Fruit fly (Drosophila melanogaster): Measurements from ENCODE around the gene Ulp1.

Ulp1 gene

dm6 chrX:19220415-19220814, 12.4 kb upstream of the Ulp1 start, which contains the start of gene CG7884:
TSS of gene CG7884 (plus strand) at chrX:19220622.
- TF ChIP-seq ranshi (GFP tag; IDR thresholded peaks at IDR 0.05) (no peak), CG7357 (GFP tag; IDR thresholded peaks at IDR 0.05) (no peak), CG7963 (GFP tag; IDR thresholded peaks at IDR 0.05; ENCODE audit: partially characterized antibody) (0 out of 3 replicates have a peak, but pooled peaks have one; percentile 5), CG15269 (tag; optimal IDR thresholded peaks at IDR 0.05) (no peak), gro (GFP tag; optimal IDR thresholded peaks at IDR 0.05) (no peak), Med (GFP tag) (peak; percentile 39), CG6813 (GFP tag; optimal IDR thresholded peaks at IDR 0.05) (no peak), CG14860 (GFP tag; IDR thresholded peaks at IDR 0.05; ENCODE audit: partially characterized antibody) (0 out of 3 replicates have a peak, but pooled peaks have one; percentile 11), zfh1 (GFP tag; IDR thresholded peaks at IDR 0.05) (0 out of 3 replicates have a peak, but pooled peaks have one; percentile 38), Blimp-1 (GFP tag; optimal IDR thresholded peaks at IDR 0.05) (peak; percentile 14), CG17829 (tag; optimal IDR thresholded peaks at IDR 0.05) (peak; percentile 7), vvl (GFP tag; IDR thresholded peaks at IDR 0.05) (peak; percentile 19; the same call in 1 of the 2 replicates), CG18476 (GFP tag; optimal IDR thresholded peaks at IDR 0.05) (no peak), Deaf1 (tag; optimal IDR thresholded peaks at IDR 0.05) (peak; percentile 7), ftz-f1 (GFP tag; optimal IDR thresholded peaks at IDR 0.05) (no peak), CG3995 (GFP tag; optimal IDR thresholded peaks at IDR 0.05) (no peak), z (GFP tag; IDR thresholded peaks at IDR 0.05) (no peak), ase (GFP tag; IDR thresholded peaks at IDR 0.05) (no peak), ara (GFP tag; IDR thresholded peaks at IDR 0.05) (0 out of 2 replicates have a peak, but pooled peaks have one; percentile 14), Drgx (GFP tag; IDR thresholded peaks at IDR 0.05) (0 out of 2 replicates have a peak, but pooled peaks have one; percentile 13), CG15479 (GFP tag; optimal IDR thresholded peaks at IDR 0.05) (peak; percentile 96), CG4360 (GFP tag; IDR thresholded peaks at IDR 0.05) (no peak), E2f1 (GFP tag; IDR thresholded peaks at IDR 0.05) (peak; percentile 40; the same call in 1 of the 2 replicates), Pdp1 (GFP tag; optimal IDR thresholded peaks at IDR 0.05) (no peak), Xrp1 (GFP tag; IDR thresholded peaks at IDR 0.05) (0 out of 2 replicates have a peak, but pooled peaks have one; percentile 23), sens (GFP tag) (peak; percentile 73), Hsf (GFP tag; optimal IDR thresholded peaks at IDR 0.05) (no peak), bbx (GFP tag; IDR thresholded peaks at IDR 0.05; ENCODE audit: partially characterized antibody) (no peak), HLH4C (GFP tag; IDR thresholded peaks at IDR 0.05; ENCODE audit: partially characterized antibody) (0 out of 3 replicates have a peak, but pooled peaks have one; percentile 9), Eip74EF (GFP tag; optimal IDR thresholded peaks at IDR 0.05) (peak in 1 of 2 experiments; percentile 1), Dll (GFP tag; IDR thresholded peaks at IDR 0.05; ENCODE audit: partially characterized antibody) (peak; percentile 43; the same call in 1 of the 4 replicates), CG2202 (tag; optimal IDR thresholded peaks at IDR 0.05) (no peak), grn (GFP tag; optimal IDR thresholded peaks at IDR 0.05) (peak; percentile 49), CG2199 (GFP tag; IDR thresholded peaks at IDR 0.05) (0 out of 3 replicates have a peak, but pooled peaks have one; percentile 53), CG32772 (GFP tag; IDR thresholded peaks at IDR 0.05) (no peak), HmgZ (tag; optimal IDR thresholded peaks at IDR 0.05) (no peak), CG11560 (tag; IDR thresholded peaks at IDR 0.05) (no peak), pzg (GFP tag; optimal IDR thresholded peaks at IDR 0.05) (no peak), nom (GFP tag; optimal IDR thresholded peaks at IDR 0.05) (peak; percentile 24), Optix (GFP tag; IDR thresholded peaks at IDR 0.05) (0 out of 3 replicates have a peak, but pooled peaks have one; percentile 12), Jarid2 (GFP tag; optimal IDR thresholded peaks at IDR 0.05) (peak; percentile 64), HLHmδ (GFP tag; optimal IDR thresholded peaks at IDR 0.05) (peak; percentile 27), CG1832 (GFP tag; optimal IDR thresholded peaks at IDR 0.05) (peak; percentile 40), CG18764 (GFP tag; optimal IDR thresholded peaks at IDR 0.05) (no peak), CG34422 (GFP tag; IDR thresholded peaks at IDR 0.05) (0 out of 3 replicates have a peak, but pooled peaks have one; percentile 56), Trl (optimal IDR thresholded peaks at IDR 0.05) (peak; percentile 29 to 91), Trl (GFP tag; optimal IDR thresholded peaks at IDR 0.05) (no peak), zen2 (GFP tag; IDR thresholded peaks at IDR 0.05; ENCODE audit: partially characterized antibody) (no peak), CG3281 (GFP tag; optimal IDR thresholded peaks at IDR 0.05) (no peak)

All from whole organism, embryonic.